Worm (Caenorhabditis elegans) whole organism, midembryonic: ENCODE data around the gene srh-212.

ENCODE experiments used
- T22C8.4 ChIP-seq: fragments of 200-800 bp; sonication (Bioruptor generic); IDR thresholded peaks from 2 replicates; pipeline ENCODE4 v1.3.6; 2022; ENCODE audit warnings: missing genetic modification characterization, missing compliant biosample characterization
- flt-1 ChIP-seq: fragments of 200-800 bp; sonication (Bioruptor generic); IDR thresholded peaks from 2 replicates; pipeline ENCODE4 v1.3.6; 2022; ENCODE audit warnings: missing genetic modification characterization, missing compliant biosample characterization
- med-1 ChIP-seq: sonication (generic microtip); optimal IDR thresholded peaks from 2 replicates; lab custom pipeline; 2017; ENCODE audit warnings: missing genetic modification characterization, mild to moderate bottlenecking, missing compliant biosample characterization, antibody characterized with exemption, missing genetic modification reagents; ENCODE audit not compliant: insufficient read depth
- ref-1 ChIP-seq: fragments of 200-800 bp; sonication (Bioruptor generic); conservative IDR thresholded peaks from 2 replicates; pipeline ENCODE4 v1.3.6; 2022; ENCODE audit warnings: missing genetic modification reagents, missing genetic modification characterization, missing compliant biosample characterization
- tab-1 ChIP-seq: fragments of 200-800 bp; sonication (Bioruptor generic); IDR thresholded peaks from 2 replicates; pipeline ENCODE4 v1.3.6; 2022; ENCODE audit warnings: missing genetic modification characterization, missing compliant biosample characterization
- ztf-23 ChIP-seq: fragments of 200-800 bp; sonication (Bioruptor generic); IDR thresholded peaks from 2 replicates; pipeline ENCODE4 v1.3.6; 2022; ENCODE audit warnings: missing genetic modification reagents, missing genetic modification characterization, missing compliant biosample characterization
- ztf-29 ChIP-seq: fragments of 200-800 bp; sonication (Bioruptor generic); IDR thresholded peaks from 2 replicates; pipeline ENCODE4 v1.3.6; 2022; ENCODE audit warnings: missing genetic modification reagents, missing genetic modification characterization, missing compliant biosample characterization

DNA sequence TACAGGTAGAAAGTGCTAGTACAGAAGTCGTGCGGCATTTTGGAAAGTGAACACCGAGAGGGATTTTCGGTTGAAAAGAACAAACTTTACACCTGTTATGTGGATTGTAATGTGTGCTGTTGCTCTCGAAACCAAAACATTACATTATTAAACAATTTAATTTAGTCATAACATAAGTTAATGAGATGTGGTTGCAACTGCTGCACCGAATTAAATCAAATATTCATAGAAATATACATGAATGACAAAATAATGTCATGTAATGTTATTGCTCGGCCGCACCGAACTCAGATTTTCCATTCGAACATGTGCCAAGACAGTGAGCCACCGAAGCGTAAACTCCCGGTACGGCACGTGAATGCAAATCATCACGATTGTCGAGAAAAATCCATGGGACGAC, 2.0 kb downstream of the srh-212 start, which contains the start of gene srh-213:
- TF ChIP-seq flt-1 (GFP tag; lab: Robert Waterston, UW) (no peak), ztf-29 (GFP tag; lab: Robert Waterston, UW) (no peak), ztf-23 (GFP tag; lab: Robert Waterston, UW) (no peak), med-1 (GFP tag; lab: Kevin White, UChicago) (no peak), ref-1 (no peak), T22C8.4 (GFP tag; lab: Robert Waterston, UW) (no peak), tab-1 (no peak)
